Worm (Caenorhabditis elegans) whole organism, early embryonic: ENCODE measurements around the gene C06C3.12.

Experiments used
- B0310.2 ChIP-seq: sonication (generic microtip); optimal IDR thresholded peaks from 2 replicates; lab custom pipeline; 2016; ENCODE audit warnings: mild to moderate bottlenecking, missing genetic modification characterization, missing compliant biosample characterization
- F13C5.2 ChIP-seq: sonication (generic microtip); optimal IDR thresholded peaks from 2 replicates; lab custom pipeline; 2017; ENCODE audit warnings: mild to moderate bottlenecking, missing genetic modification characterization, inconsistent platforms, missing compliant biosample characterization
- ama-1 ChIP-seq: fragments of 150-350 bp; optimal IDR thresholded peaks from 2 replicates; lab custom pipeline; 2014
- ets-7 ChIP-seq: sonication (generic microtip); optimal IDR thresholded peaks from 2 replicates; lab custom pipeline; 2016; ENCODE audit warnings: missing genotype, missing genetic modification characterization, missing compliant biosample characterization
- hmbx-1 ChIP-seq: sonication (generic microtip); optimal IDR thresholded peaks from 2 replicates; lab custom pipeline; 2016; ENCODE audit warnings: mild to moderate bottlenecking, missing genetic modification characterization, missing compliant biosample characterization
- scrt-1 ChIP-seq: fragments of 200-800 bp; sonication (Bioruptor generic); IDR thresholded peaks from 2 replicates; pipeline ENCODE4 v1.3.6; 2022; ENCODE audit warnings: missing genetic modification characterization, missing compliant biosample characterization
- tbx-37 ChIP-seq: fragments of 200-800 bp; sonication (Bioruptor generic); conservative IDR thresholded peaks from 2 replicates; pipeline ENCODE4 v1.3.6; 2022; ENCODE audit warnings: missing genetic modification reagents, missing genetic modification characterization, missing compliant biosample characterization

- TF ChIP-seq ama-1 (no peak), ets-7 (tag; lab: Kevin White, UChicago) (no peak), B0310.2 (tag; lab: Kevin White, UChicago) (no peak), scrt-1 (GFP tag; lab: Robert Waterston, UW) (no peak), hmbx-1 (tag; lab: Kevin White, UChicago) (no peak), tbx-37 (no peak), F13C5.2 (tag; lab: Kevin White, UChicago) (no peak)
These were observed 37.2 kb downstream of the C06C3.12 start, which contains the start of gene arrd-3 for ce11 chrII:9412086-9412608.
